Worm (Caenorhabditis elegans) whole organism, L1 larva: ENCODE results near the gene M04B2.6.

ENCODE experiments used
- C04F5.9 ChIP-seq: sonication (generic microtip); optimal IDR thresholded peaks from 2 replicates; lab custom pipeline; 2016; ENCODE audit warnings: missing genetic modification characterization, missing compliant biosample characterization
- F16B12.6 ChIP-seq: fragments of 150-350 bp; optimal IDR thresholded peaks from 2 replicates; lab custom pipeline; 2014; ENCODE audit warnings: missing biosample characterization, missing genetic modification characterization
- Y116A8C.19 ChIP-seq: sonication (generic microtip); optimal IDR thresholded peaks from 2 replicates; lab custom pipeline; 2016; ENCODE audit warnings: missing compliant biosample characterization, missing genetic modification characterization, borderline replicate concordance
- ceh-8 ChIP-seq: fragments of 200-800 bp; sonication (Bioruptor generic); optimal IDR thresholded peaks from 2 replicates; lab custom pipeline; 2018; ENCODE audit warnings: mild to moderate bottlenecking, missing genetic modification characterization, moderate library complexity, missing compliant biosample characterization
- ceh-82 ChIP-seq, 3 experiments: fragments of 150-350 bp in 1 of 3; sonication (generic microtip) in 2 of 3; optimal IDR thresholded peaks; 2 replicates each; lab custom pipeline; 2014 to 2017; ENCODE audit warnings: missing biosample characterization in 3 of 3, missing genetic modification characterization in 3 of 3
- ces-1 ChIP-seq: fragments of 150-350 bp; optimal IDR thresholded peaks from 2 replicates; lab custom pipeline; 2014; ENCODE audit warnings: missing biosample characterization, missing genetic modification reagents, missing genetic modification characterization
- dpl-1 ChIP-seq, 3 experiments: fragments of 150-350 bp in 2 of 3; sonication (generic microtip) in 1 of 3; optimal IDR thresholded peaks; 2 replicates each; lab custom pipeline; 2014 to 2017; ENCODE audit warnings: missing biosample characterization in 3 of 3, missing genetic modification characterization in 3 of 3, missing genetic modification reagents in 3 of 3
- efl-3 ChIP-seq: fragments of 200-800 bp; sonication (Bioruptor generic); optimal IDR thresholded peaks from 2 replicates; lab custom pipeline; 2018; ENCODE audit warnings: mild to moderate bottlenecking, missing genetic modification characterization, missing compliant biosample characterization
- egl-13 ChIP-seq: sonication (generic microtip); optimal IDR thresholded peaks from 2 replicates; lab custom pipeline; 2016; ENCODE audit warnings: missing genotype, missing genetic modification reagents, missing genetic modification characterization, missing compliant biosample characterization
- egl-27 ChIP-seq, 2 experiments: fragments of 150-350 bp in 1 of 2; sonication (generic microtip); optimal IDR thresholded peaks; 3 replicates each; lab custom pipeline; 2017 to 2018; ENCODE audit warnings: missing biosample characterization in 2 of 2, missing genetic modification characterization in 2 of 2, missing genetic modification reagents in 2 of 2
- elt-2 ChIP-seq: sonication (generic microtip); optimal IDR thresholded peaks from 2 replicates; lab custom pipeline; 2016; ENCODE audit warnings: missing genetic modification characterization, mild to moderate bottlenecking, inconsistent platforms, missing compliant biosample characterization, missing genetic modification reagents
- ets-5 ChIP-seq: fragments of 200-800 bp; sonication (Bioruptor generic); IDR thresholded peaks from 2 replicates; pipeline ENCODE4 v1.3.6; 2022; ENCODE audit warnings: missing genetic modification characterization, missing compliant biosample characterization
- fkh-4 ChIP-seq: sonication (generic microtip); optimal IDR thresholded peaks from 2 replicates; lab custom pipeline; 2016; ENCODE audit warnings: missing compliant biosample characterization, missing genetic modification characterization, borderline replicate concordance
- fkh-8 ChIP-seq: sonication (generic microtip); optimal IDR thresholded peaks from 2 replicates; lab custom pipeline; 2016; ENCODE audit warnings: mild to moderate bottlenecking, missing genetic modification characterization, missing compliant biosample characterization
- grh-1 ChIP-seq: fragments of 200-800 bp; sonication (Bioruptor generic); IDR thresholded peaks from 2 replicates; pipeline ENCODE4 v1.3.6; 2022; ENCODE audit warnings: missing genetic modification reagents, missing genetic modification characterization, missing compliant biosample characterization
- irx-1 ChIP-seq: sonication (generic microtip); optimal IDR thresholded peaks from 2 replicates; lab custom pipeline; 2016; ENCODE audit warnings: missing genetic modification characterization, missing compliant biosample characterization
- lin-13 ChIP-seq: fragments of 150-350 bp; optimal IDR thresholded peaks from 2 replicates; lab custom pipeline; 2014; ENCODE audit warnings: missing biosample characterization, missing genetic modification reagents, missing genetic modification characterization
- lin-15B ChIP-seq: fragments of 150-350 bp; sonication (generic microtip); optimal IDR thresholded peaks from 3 replicates; lab custom pipeline; 2014; ENCODE audit warnings: missing biosample characterization, missing genetic modification characterization
- lin-35 ChIP-seq, 2 experiments: fragments of 150-350 bp; optimal IDR thresholded peaks; 2 replicates each; lab custom pipeline; 2014; ENCODE audit warnings: missing biosample characterization in 2 of 2, missing genetic modification characterization in 2 of 2, missing genetic modification reagents in 2 of 2
- lsy-2 ChIP-seq, 2 experiments: fragments of 150-350 bp; optimal IDR thresholded peaks; 2 replicates each; lab custom pipeline; 2014; ENCODE audit warnings: missing biosample characterization in 2 of 2, missing genetic modification characterization in 2 of 2
- mab-9 ChIP-seq: fragments of 200-800 bp; sonication (Bioruptor generic); IDR thresholded peaks from 2 replicates; pipeline ENCODE4 v1.3.6; 2022; ENCODE audit warnings: missing genetic modification reagents, missing genetic modification characterization, missing compliant biosample characterization
- mep-1 ChIP-seq: fragments of 150-350 bp; optimal IDR thresholded peaks from 2 replicates; lab custom pipeline; 2014; ENCODE audit warnings: missing biosample characterization, missing genetic modification characterization
- nhr-11 ChIP-seq: fragments of 150-350 bp; optimal IDR thresholded peaks from 2 replicates; lab custom pipeline; 2014; ENCODE audit warnings: missing biosample characterization, missing genetic modification characterization
- nhr-20 ChIP-seq: sonication (generic microtip); optimal IDR thresholded peaks from 2 replicates; lab custom pipeline; 2016; ENCODE audit warnings: mild to moderate bottlenecking, missing genetic modification characterization, missing compliant biosample characterization
- nhr-237 ChIP-seq: fragments of 150-350 bp; optimal IDR thresholded peaks from 2 replicates; lab custom pipeline; 2014; ENCODE audit warnings: missing biosample characterization, missing genetic modification characterization
- nhr-71 ChIP-seq: sonication (generic microtip); optimal IDR thresholded peaks from 2 replicates; lab custom pipeline; 2016; ENCODE audit warnings: mild to moderate bottlenecking, missing genetic modification characterization, moderate library complexity, missing compliant biosample characterization
- nhr-84 ChIP-seq: sonication (generic microtip); optimal IDR thresholded peaks from 2 replicates; lab custom pipeline; 2017; ENCODE audit warnings: missing biosample characterization, missing genetic modification characterization
- nhr-90 ChIP-seq: sonication (generic microtip); optimal IDR thresholded peaks from 2 replicates; lab custom pipeline; 2016; ENCODE audit warnings: mild to moderate bottlenecking, missing genetic modification characterization, missing compliant biosample characterization; ENCODE audit not compliant: poor library complexity
- pag-3 ChIP-seq: sonication (generic microtip); optimal IDR thresholded peaks from 2 replicates; lab custom pipeline; 2017; ENCODE audit warnings: missing genetic modification characterization, mild to moderate bottlenecking, missing compliant biosample characterization, antibody characterized with exemption, borderline replicate concordance; ENCODE audit not compliant: insufficient read depth
- skn-1 ChIP-seq: fragments of 150-350 bp; optimal IDR thresholded peaks from 2 replicates; lab custom pipeline; 2014; ENCODE audit warnings: missing biosample characterization, missing genetic modification characterization
- snpc-4 ChIP-seq: fragments of 150-350 bp; optimal IDR thresholded peaks from 2 replicates; lab custom pipeline; 2014; ENCODE audit warnings: missing biosample characterization, missing genetic modification characterization
- snu-23 ChIP-seq: sonication (generic microtip); optimal IDR thresholded peaks from 2 replicates; lab custom pipeline; 2016; ENCODE audit warnings: missing genetic modification characterization, missing compliant biosample characterization
- unc-62 ChIP-seq: fragments of 150-350 bp; optimal IDR thresholded peaks from 2 replicates; lab custom pipeline; 2014; ENCODE audit warnings: missing biosample characterization, missing genetic modification reagents, missing genetic modification characterization
- vab-15 ChIP-seq: sonication (generic microtip); optimal IDR thresholded peaks from 2 replicates; lab custom pipeline; 2017; ENCODE audit warnings: missing genotype, mild to moderate bottlenecking, missing genetic modification characterization, missing compliant biosample characterization
- zag-1 ChIP-seq: fragments of 150-350 bp; optimal IDR thresholded peaks from 2 replicates; lab custom pipeline; 2014; ENCODE audit warnings: missing biosample characterization, missing genetic modification characterization
- ztf-11 ChIP-seq, 2 experiments: sonication (generic microtip); optimal IDR thresholded peaks; 2 replicates each; lab custom pipeline; 2016 to 2017; ENCODE audit warnings: missing genetic modification characterization in 2 of 2, missing biosample characterization in 1 of 2, missing compliant biosample characterization in 1 of 2

Gene M04B2.6

DNA sequence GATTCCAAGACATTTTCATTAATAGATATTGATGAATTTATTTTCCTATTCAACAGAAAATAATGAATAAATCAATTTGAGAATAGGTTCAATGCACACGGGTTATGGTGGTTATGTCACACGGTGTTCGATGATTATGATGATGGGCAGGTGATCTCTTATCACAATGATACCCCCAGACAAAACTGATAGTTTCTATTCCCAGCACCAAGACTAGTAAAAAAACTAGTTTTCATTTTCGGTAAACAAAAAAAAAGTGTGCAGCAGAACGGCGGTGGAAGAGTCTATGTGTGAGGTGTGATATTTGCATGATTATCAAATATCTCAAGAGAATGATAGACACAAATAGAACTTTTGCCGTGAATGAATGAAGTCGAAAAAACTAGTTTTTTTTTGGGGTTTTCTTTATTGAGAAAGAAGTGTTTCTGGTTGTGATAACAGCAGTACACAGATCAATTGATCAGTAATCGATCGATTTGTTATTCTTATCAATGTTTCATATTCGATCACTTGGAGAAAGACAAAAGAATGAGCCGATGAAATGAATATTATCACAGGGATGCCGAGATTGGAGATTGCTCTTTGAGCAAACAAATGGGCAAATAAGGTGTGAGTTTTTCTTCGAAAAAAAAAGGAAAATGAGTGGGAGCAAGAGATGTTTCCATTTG is 22.5 kb downstream of the M04B2.6 start (continued):
- TF ChIP-seq grh-1 (GFP tag; lab: Robert Waterston, UW) (peak; percentile 44; the same call in 1 of the 2 replicates), efl-3 (GFP tag; lab: Kevin White, UChicago) (no peak), ceh-8 (no peak), mab-9 (GFP tag; lab: Robert Waterston, UW) (no peak), lsy-2 (tag; optimal IDR thresholded peaks at IDR 0.05; lab: Kevin White, UChicago) (no peak), nhr-90 (tag; lab: Kevin White, UChicago) (no peak), lin-13 (GFP tag; lab: Kevin White, UChicago) (no peak), zag-1 (tag; lab: Kevin White, UChicago) (no peak), snu-23 (GFP tag; lab: Kevin White, UChicago) (peak; percentile 30), C04F5.9 (tag; lab: Kevin White, UChicago) (no peak), Y116A8C.19 (tag; lab: Kevin White, UChicago) (no peak), snpc-4 (tag; lab: Kevin White, UChicago) (no peak), F16B12.6 (no peak), dpl-1 (GFP tag; optimal IDR thresholded peaks at IDR 0.05; lab: Kevin White, UChicago) (no peak), ztf-11 (tag; optimal IDR thresholded peaks at IDR 0.05; lab: Kevin White, UChicago) (no peak), nhr-84 (no peak), egl-13 (tag; lab: Kevin White, UChicago) (no peak), elt-2 (tag; lab: Kevin White, UChicago) (peak; percentile 65), skn-1 (tag; lab: Kevin White, UChicago) (no peak), lin-15B (no peak), egl-27 (tag; optimal IDR thresholded peaks at IDR 0.05; lab: Kevin White, UChicago) (no peak), fkh-4 (no peak), nhr-20 (tag; lab: Kevin White, UChicago) (peak; percentile 41), ets-5 (GFP tag; lab: Robert Waterston, UW) (no peak), lin-35 (GFP tag; optimal IDR thresholded peaks at IDR 0.05; lab: Kevin White, UChicago) (peak in 1 of 2 experiments; percentile 48), ceh-82 (tag; optimal IDR thresholded peaks at IDR 0.05; lab: Kevin White, UChicago) (no peak), irx-1 (tag; lab: Kevin White, UChicago) (no peak), pag-3 (tag; lab: Kevin White, UChicago) (no peak)

DNA sequence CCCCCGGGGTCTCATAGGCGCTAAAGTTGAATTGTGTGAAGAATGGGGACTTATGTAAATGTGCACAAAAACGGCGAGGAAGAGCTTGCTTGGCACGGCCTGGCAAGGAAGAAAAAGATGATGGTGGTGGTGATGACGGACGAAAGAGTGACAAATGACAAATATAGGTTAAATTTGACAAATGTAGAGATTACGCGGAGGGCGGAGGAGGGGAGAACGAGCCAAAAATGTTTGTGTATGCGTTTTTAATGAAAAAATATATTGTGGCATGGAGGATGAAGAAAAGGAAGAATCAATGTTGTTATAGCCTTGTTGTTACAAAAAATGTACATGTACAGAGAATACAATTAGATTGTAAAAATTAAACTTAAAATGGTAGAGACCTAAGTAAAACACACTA is 23.7 kb downstream of the M04B2.6 start:
- TF ChIP-seq nhr-71 (tag; lab: Kevin White, UChicago) (no peak), dpl-1 (GFP tag; optimal IDR thresholded peaks at IDR 0.05; lab: Kevin White, UChicago) (no peak), unc-62 (GFP tag; lab: Kevin White, UChicago) (no peak), mep-1 (no peak), nhr-237 (no peak), lin-35 (GFP tag; optimal IDR thresholded peaks at IDR 0.05; lab: Kevin White, UChicago) (no peak), fkh-4 (no peak), fkh-8 (tag; lab: Kevin White, UChicago) (no peak), nhr-11 (tag; lab: Kevin White, UChicago) (no peak), ces-1 (GFP tag; lab: Kevin White, UChicago) (no peak), vab-15 (tag; lab: Kevin White, UChicago) (no peak)
